Worm (Caenorhabditis elegans) whole organism, midembryonic: Measurements from ENCODE around the gene cutl-12.

Source experiments
- T22C8.4 ChIP-seq: fragments of 200-800 bp; sonication (Bioruptor generic); IDR thresholded peaks from 2 replicates; pipeline ENCODE4 v1.3.6; 2022; ENCODE audit warnings: missing genetic modification characterization, missing compliant biosample characterization
- cog-1 ChIP-seq: sonication (generic microtip); optimal IDR thresholded peaks from 2 replicates; lab custom pipeline; 2016; ENCODE audit warnings: missing genetic modification characterization, missing compliant biosample characterization
- flt-1 ChIP-seq: fragments of 200-800 bp; sonication (Bioruptor generic); IDR thresholded peaks from 2 replicates; pipeline ENCODE4 v1.3.6; 2022; ENCODE audit warnings: missing genetic modification characterization, missing compliant biosample characterization
- klf-2 ChIP-seq: fragments of 200-800 bp; sonication (Bioruptor generic); conservative IDR thresholded peaks from 2 replicates; pipeline ENCODE4 v1.3.6; 2022; ENCODE audit warnings: missing genetic modification reagents, missing genetic modification characterization, missing compliant biosample characterization
- med-1 ChIP-seq: sonication (generic microtip); optimal IDR thresholded peaks from 2 replicates; lab custom pipeline; 2017; ENCODE audit warnings: missing genetic modification characterization, mild to moderate bottlenecking, missing compliant biosample characterization, antibody characterized with exemption, missing genetic modification reagents; ENCODE audit not compliant: insufficient read depth
- ref-1 ChIP-seq: fragments of 200-800 bp; sonication (Bioruptor generic); conservative IDR thresholded peaks from 2 replicates; pipeline ENCODE4 v1.3.6; 2022; ENCODE audit warnings: missing genetic modification reagents, missing genetic modification characterization, missing compliant biosample characterization
- tab-1 ChIP-seq: fragments of 200-800 bp; sonication (Bioruptor generic); IDR thresholded peaks from 2 replicates; pipeline ENCODE4 v1.3.6; 2022; ENCODE audit warnings: missing genetic modification characterization, missing compliant biosample characterization
- ztf-23 ChIP-seq: fragments of 200-800 bp; sonication (Bioruptor generic); IDR thresholded peaks from 2 replicates; pipeline ENCODE4 v1.3.6; 2022; ENCODE audit warnings: missing genetic modification reagents, missing genetic modification characterization, missing compliant biosample characterization
- ztf-29 ChIP-seq: fragments of 200-800 bp; sonication (Bioruptor generic); IDR thresholded peaks from 2 replicates; pipeline ENCODE4 v1.3.6; 2022; ENCODE audit warnings: missing genetic modification reagents, missing genetic modification characterization, missing compliant biosample characterization

The cutl-12 gene

ce11 chrII:8634386-8634785 is at the start of gene cutl-12:
cutl-12 (minus strand) TSS chrII:8634486.
- TF ChIP-seq ztf-29 (no peak), ztf-23 (no peak), klf-2 (GFP tag; lab: Robert Waterston, UW) (no peak), cog-1 (no peak), med-1 (GFP tag; lab: Kevin White, UChicago) (no peak)

- TF ChIP-seq T22C8.4 (GFP tag; lab: Robert Waterston, UW): no peak
- TF ChIP-seq cog-1: no peak
- TF ChIP-seq med-1 (GFP tag; lab: Kevin White, UChicago): no peak
- no peak for TF ChIP-seq ztf-29
- no peak for TF ChIP-seq tab-1
- no peak for TF ChIP-seq ref-1 (GFP tag; lab: Robert Waterston, UW)
- TF ChIP-seq ztf-23: no peak
- TF ChIP-seq flt-1 (GFP tag; lab: Robert Waterston, UW): no peak
- TF ChIP-seq klf-2 (GFP tag; lab: Robert Waterston, UW): no peak
Observed at ce11 chrII:8683933-8684332, 49.6 kb upstream of the cutl-12 start.

- TF ChIP-seq ztf-23 (no peak), T22C8.4 (GFP tag; lab: Robert Waterston, UW) (no peak), cog-1 (no peak), med-1 (GFP tag; lab: Kevin White, UChicago) (no peak), ztf-29 (no peak)
Observed at ce11 chrII:8679799-8680198, 45.5 kb upstream of the cutl-12 start.

ce11 chrII:8675369-8675768 is 41.1 kb upstream of the cutl-12 start:
- no peak for TF ChIP-seq ztf-29
- TF ChIP-seq klf-2 (GFP tag; lab: Robert Waterston, UW): no peak
- TF ChIP-seq T22C8.4 (GFP tag; lab: Robert Waterston, UW): no peak
- no peak for TF ChIP-seq ref-1 (GFP tag; lab: Robert Waterston, UW)
- TF ChIP-seq ztf-23: no peak
- no peak for TF ChIP-seq flt-1 (GFP tag; lab: Robert Waterston, UW)
- TF ChIP-seq tab-1: no peak
- TF ChIP-seq cog-1: no peak
- TF ChIP-seq med-1 (GFP tag; lab: Kevin White, UChicago): no peak

- no peak for TF ChIP-seq T22C8.4 (GFP tag; lab: Robert Waterston, UW)
- TF ChIP-seq ztf-23: no peak
- TF ChIP-seq klf-2 (GFP tag; lab: Robert Waterston, UW): no peak
- no peak for TF ChIP-seq med-1 (GFP tag; lab: Kevin White, UChicago)
- no peak for TF ChIP-seq ztf-29
- no peak for TF ChIP-seq cog-1
- TF ChIP-seq tab-1: no peak
- no peak for TF ChIP-seq ref-1 (GFP tag; lab: Robert Waterston, UW)
- no peak for TF ChIP-seq flt-1 (GFP tag; lab: Robert Waterston, UW)
Observed at ce11 chrII:8670835-8671234, 36.5 kb upstream of the cutl-12 start.

ce11 chrII:8668871-8669270 is 34.6 kb upstream of the cutl-12 start:
- TF ChIP-seq ztf-23 (no peak), cog-1 (no peak), tab-1 (no peak), flt-1 (GFP tag; lab: Robert Waterston, UW) (no peak), med-1 (GFP tag; lab: Kevin White, UChicago) (no peak), ref-1 (GFP tag; lab: Robert Waterston, UW) (no peak), ztf-29 (no peak), T22C8.4 (GFP tag; lab: Robert Waterston, UW) (no peak), klf-2 (GFP tag; lab: Robert Waterston, UW) (no peak)

ce11 chrII:8664533-8664932 is 30.2 kb upstream of the cutl-12 start, which contains the start of gene etc-1:
etc-1 (plus strand) TSS chrII:8664833.
- TF ChIP-seq ztf-23 (no peak), cog-1 (no peak), ztf-29 (no peak), tab-1 (no peak), klf-2 (GFP tag; lab: Robert Waterston, UW) (no peak), med-1 (GFP tag; lab: Kevin White, UChicago) (no peak), ref-1 (GFP tag; lab: Robert Waterston, UW) (no peak)

ce11 chrII:8661539-8661938 is 27.3 kb upstream of the cutl-12 start, which contains the start of the genes piga-1 and eif-2Bepsilon:
piga-1 (minus strand) TSS chrII:8661712.
eif-2Bepsilon (plus strand) TSS chrII:8661869.
- TF ChIP-seq ztf-29: no peak
- TF ChIP-seq flt-1 (GFP tag; lab: Robert Waterston, UW): no peak
- no peak for TF ChIP-seq med-1 (GFP tag; lab: Kevin White, UChicago)
- TF ChIP-seq ref-1 (GFP tag; lab: Robert Waterston, UW): no peak
- TF ChIP-seq klf-2 (GFP tag; lab: Robert Waterston, UW): no peak
- TF ChIP-seq ztf-23: no peak
- TF ChIP-seq T22C8.4 (GFP tag; lab: Robert Waterston, UW): no peak

- TF ChIP-seq ref-1 (GFP tag; lab: Robert Waterston, UW) (no peak), T22C8.4 (GFP tag; lab: Robert Waterston, UW) (no peak), cog-1 (no peak), ztf-29 (no peak), flt-1 (GFP tag; lab: Robert Waterston, UW) (no peak), ztf-23 (no peak), tab-1 (no peak), klf-2 (GFP tag; lab: Robert Waterston, UW) (no peak), med-1 (GFP tag; lab: Kevin White, UChicago) (no peak)
Observed at ce11 chrII:8658835-8659234, 24.5 kb upstream of the cutl-12 start, which contains the start of gene atg-10. atg-10 (plus strand) TSS chrII:8659135.

ce11 chrII:8650644-8651159 is 16.4 kb upstream of the cutl-12 start, which contains the start of gene pyr-1:
pyr-1 (plus strand) TSS chrII:8651109.
- no peak for TF ChIP-seq ztf-29
- no peak for TF ChIP-seq flt-1 (GFP tag; lab: Robert Waterston, UW)
- TF ChIP-seq ztf-23: no peak
- TF ChIP-seq klf-2 (GFP tag; lab: Robert Waterston, UW): no peak
- TF ChIP-seq tab-1: no peak
- TF ChIP-seq med-1 (GFP tag; lab: Kevin White, UChicago): no peak
- TF ChIP-seq ref-1 (GFP tag; lab: Robert Waterston, UW): no peak
- TF ChIP-seq cog-1: no peak
- TF ChIP-seq T22C8.4 (GFP tag; lab: Robert Waterston, UW): no peak
